Worm (Caenorhabditis elegans): Measurements from ENCODE around the gene srw-72.

DNA sequence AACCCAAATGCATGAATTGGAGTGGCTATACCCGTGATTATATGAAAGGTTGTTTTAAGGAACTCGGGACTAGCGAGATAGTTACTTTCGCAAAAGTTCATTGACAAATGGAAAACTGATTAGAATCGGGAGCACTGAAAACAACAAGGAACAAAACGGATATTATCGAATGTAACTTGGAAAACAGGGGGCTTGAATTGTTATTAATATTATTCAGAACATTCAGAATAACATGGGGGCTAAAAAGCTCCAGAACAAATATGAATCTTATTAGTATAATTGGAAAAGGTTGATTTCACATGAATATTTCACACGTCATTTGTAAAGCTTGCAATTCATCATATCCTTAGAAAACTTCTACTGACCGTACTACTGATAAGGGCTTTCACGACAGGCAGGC, 4.7 kb downstream of the srw-72 start, which contains the start of gene srh-235:
- TF ChIP-seq ama-1 (optimal IDR thresholded peaks at IDR 0.05), result no peak
- no peak for TF ChIP-seq flt-1 (GFP tag; IDR thresholded peaks at IDR 0.05)
- TF ChIP-seq aly-1 (tag; optimal IDR thresholded peaks at IDR 0.05), result no peak

All from whole organism, early embryonic.